Fruit fly (Drosophila melanogaster) whole organism, embryonic: ENCODE results near the gene ben.

Experiments
- Atf3 ChIP-seq: fragments of 200-800 bp; sonication (Bioruptor generic); optimal IDR thresholded peaks from 3 replicates; lab custom pipeline; 2016; ENCODE audit warnings: missing biosample characterization, missing genetic modification characterization
- CG10274 ChIP-seq: fragments of 200-800 bp; sonication (Bioruptor generic); optimal IDR thresholded peaks from 3 replicates; lab custom pipeline; 2017; ENCODE audit warnings: missing biosample characterization, mild to moderate bottlenecking, missing genetic modification characterization
- CG11093 ChIP-seq: fragments of 200-800 bp; sonication (Bioruptor generic); IDR thresholded peaks from 3 replicates; pipeline ENCODE4 v1.3.6; 2022; ENCODE audit warnings: missing biosample characterization, missing genetic modification characterization
- CG12071 ChIP-seq: fragments of 200-800 bp; sonication (Bioruptor generic); optimal IDR thresholded peaks from 3 replicates; lab custom pipeline; 2018; ENCODE audit warnings: missing biosample characterization, mild to moderate bottlenecking, missing genetic modification characterization
- CG14050 ChIP-seq: fragments of 200-800 bp; sonication (Bioruptor generic); IDR thresholded peaks from 3 replicates; pipeline ENCODE4 v1.3.6; 2022; ENCODE audit warnings: missing biosample characterization, missing genetic modification characterization
- CG15073 ChIP-seq: fragments of 200-800 bp; sonication (Bioruptor generic); optimal IDR thresholded peaks from 2 replicates; lab custom pipeline; 2016; ENCODE audit warnings: missing biosample characterization, missing genetic modification characterization
- CG17359 ChIP-seq: fragments of 200-800 bp; sonication (Bioruptor generic); optimal IDR thresholded peaks from 3 replicates; lab custom pipeline; 2018; ENCODE audit warnings: missing biosample characterization, mild to moderate bottlenecking, missing genetic modification characterization, moderate library complexity
- CG1792 ChIP-seq: fragments of 200-800 bp; sonication (Bioruptor generic); optimal IDR thresholded peaks from 2 replicates; lab custom pipeline; 2016; ENCODE audit warnings: missing biosample characterization, missing genetic modification characterization
- CG18262 ChIP-seq: fragments of 200-800 bp; optimal IDR thresholded peaks from 3 replicates; lab custom pipeline; 2019; ENCODE audit warnings: missing biosample characterization, mild to moderate bottlenecking, missing genetic modification characterization, moderate library complexity
- CG18599 ChIP-seq: fragments of 200-800 bp; sonication (Bioruptor generic); optimal IDR thresholded peaks from 3 replicates; lab custom pipeline; 2017; ENCODE audit warnings: missing biosample characterization, missing genetic modification characterization, mild to moderate bottlenecking, moderate library complexity, missing genetic modification reagents
- CG2678 ChIP-seq: fragments of 200-800 bp; sonication (Bioruptor generic); optimal IDR thresholded peaks from 3 replicates; lab custom pipeline; 2019; ENCODE audit warnings: missing biosample characterization, mild to moderate bottlenecking, missing genetic modification characterization, moderate library complexity
- CG30431 ChIP-seq: fragments of 200-800 bp; sonication (Bioruptor generic); optimal IDR thresholded peaks from 2 replicates; lab custom pipeline; 2017; ENCODE audit warnings: missing biosample characterization, missing genetic modification characterization
- CG4282 ChIP-seq: fragments of 200-800 bp; sonication (Bioruptor generic); optimal IDR thresholded peaks from 2 replicates; lab custom pipeline; 2016; ENCODE audit warnings: missing biosample characterization, missing genetic modification characterization
- CG4404 ChIP-seq: fragments of 200-800 bp; sonication (Bioruptor generic); IDR thresholded peaks from 2 replicates; pipeline ENCODE4 v1.3.6; 2022; ENCODE audit warnings: missing biosample characterization, missing genetic modification characterization
- CG4424 ChIP-seq: fragments of 200-800 bp; sonication (Bioruptor generic); optimal IDR thresholded peaks from 3 replicates; lab custom pipeline; 2016; ENCODE audit warnings: missing biosample characterization, missing genetic modification characterization
- CG5180 ChIP-seq: fragments of 200-800 bp; sonication (Bioruptor generic); optimal IDR thresholded peaks from 3 replicates; lab custom pipeline; 2017; ENCODE audit warnings: missing biosample characterization, missing genetic modification characterization, mild to moderate bottlenecking, moderate library complexity, missing genetic modification reagents
- CG6689 ChIP-seq: fragments of 200-800 bp; sonication (Bioruptor generic); IDR thresholded peaks from 2 replicates; pipeline ENCODE4 v1.3.6; 2022; ENCODE audit warnings: missing biosample characterization, missing genetic modification characterization
- CG7839 ChIP-seq: fragments of 200-800 bp; sonication (Bioruptor generic); optimal IDR thresholded peaks from 3 replicates; lab custom pipeline; 2018; ENCODE audit warnings: missing biosample characterization, mild to moderate bottlenecking, missing genetic modification characterization, moderate library complexity
- CG8924 ChIP-seq: fragments of 200-800 bp; optimal IDR thresholded peaks from 3 replicates; lab custom pipeline; 2019; ENCODE audit warnings: missing biosample characterization, mild to moderate bottlenecking, missing genetic modification characterization, moderate library complexity
- Fer1 ChIP-seq: fragments of 200-800 bp; sonication (Bioruptor generic); optimal IDR thresholded peaks from 2 replicates; lab custom pipeline; 2017; ENCODE audit warnings: missing biosample characterization, mild to moderate bottlenecking, missing genetic modification characterization
- HLH4C ChIP-seq: fragments of 200-800 bp; sonication (Bioruptor generic); IDR thresholded peaks from 3 replicates; pipeline ENCODE4 v1.3.6; 2022; ENCODE audit warnings: missing biosample characterization, missing genetic modification characterization; ENCODE audit not compliant: partially characterized antibody
- MBD-R2 ChIP-seq: fragments of 200-800 bp; sonication (Bioruptor generic); IDR thresholded peaks from 2 replicates; pipeline ENCODE4 v1.3.6; 2022; ENCODE audit warnings: missing biosample characterization, missing genetic modification characterization
- Myb ChIP-seq: fragments of 200-800 bp; sonication (Bioruptor generic); optimal IDR thresholded peaks from 2 replicates; lab custom pipeline; 2016; ENCODE audit warnings: missing biosample characterization, missing genetic modification characterization
- NC2β ChIP-seq: fragments of 200-800 bp; sonication (Bioruptor generic); optimal IDR thresholded peaks from 2 replicates; lab custom pipeline; 2016; ENCODE audit warnings: missing biosample characterization, missing genetic modification characterization
- NK7.1 ChIP-seq: fragments of 200-800 bp; sonication (Bioruptor generic); optimal IDR thresholded peaks from 3 replicates; lab custom pipeline; 2016; ENCODE audit warnings: missing biosample characterization, missing genetic modification characterization
- NfI ChIP-seq: fragments of 200-800 bp; sonication (Bioruptor generic); optimal IDR thresholded peaks from 3 replicates; lab custom pipeline; 2018; ENCODE audit warnings: missing biosample characterization, mild to moderate bottlenecking, missing genetic modification characterization, moderate library complexity
- Optix ChIP-seq: fragments of 200-800 bp; sonication (Bioruptor generic); IDR thresholded peaks from 3 replicates; pipeline ENCODE4 v1.3.6; 2022; ENCODE audit warnings: missing biosample characterization, missing genetic modification characterization
- Ptx1 ChIP-seq: fragments of 200-800 bp; sonication (Bioruptor generic); IDR thresholded peaks from 2 replicates; pipeline ENCODE4 v1.3.6; 2022; ENCODE audit warnings: missing biosample characterization, missing genetic modification characterization
- Spps ChIP-seq: fragments of 200-800 bp; sonication (Bioruptor generic); optimal IDR thresholded peaks from 2 replicates; lab custom pipeline; 2018; ENCODE audit warnings: missing biosample characterization, mild to moderate bottlenecking, missing genetic modification characterization
- Tbp ChIP-seq: fragments of >200 bp; optimal IDR thresholded peaks from 2 replicates; lab custom pipeline; 2018; ENCODE audit warnings: missing biosample characterization, missing genetic modification characterization
- al ChIP-seq: fragments of 200-800 bp; sonication (Bioruptor generic); IDR thresholded peaks from 2 replicates; pipeline ENCODE4 v1.3.6; 2022; ENCODE audit warnings: missing biosample characterization, missing genetic modification characterization
- aop ChIP-seq: fragments of 200-800 bp; sonication (Bioruptor generic); IDR thresholded peaks from 2 replicates; pipeline ENCODE4 v1.3.6; 2022; ENCODE audit warnings: missing biosample characterization, missing genetic modification characterization
- cwo ChIP-seq: fragments of 200-800 bp; sonication (Bioruptor generic); optimal IDR thresholded peaks from 3 replicates; lab custom pipeline; 2017; ENCODE audit warnings: missing biosample characterization, missing genetic modification characterization, mild to moderate bottlenecking, moderate library complexity, missing genetic modification reagents
- fd3F ChIP-seq: fragments of 200-800 bp; sonication (Bioruptor generic); optimal IDR thresholded peaks from 2 replicates; lab custom pipeline; 2018; ENCODE audit warnings: missing biosample characterization, mild to moderate bottlenecking, missing genetic modification characterization, moderate library complexity
- gem ChIP-seq: fragments of 200-800 bp; sonication (Bioruptor generic); optimal IDR thresholded peaks from 2 replicates; lab custom pipeline; 2019; ENCODE audit warnings: missing biosample characterization, mild to moderate bottlenecking, missing genetic modification characterization, moderate library complexity
- jing ChIP-seq: fragments of 200-800 bp; sonication (Bioruptor generic); optimal IDR thresholded peaks from 2 replicates; lab custom pipeline; 2018; ENCODE audit warnings: missing biosample characterization, mild to moderate bottlenecking, missing genetic modification characterization
- mirr ChIP-seq: fragments of 200-800 bp; sonication (Bioruptor generic); optimal IDR thresholded peaks from 3 replicates; lab custom pipeline; 2018; ENCODE audit warnings: missing biosample characterization, mild to moderate bottlenecking, missing genetic modification characterization
- pan ChIP-seq, 4 experiments: fragments of >200 bp in 3 of 4; fragments of 200-800 bp in 1 of 4; sonication (Bioruptor generic) in 1 of 4; optimal IDR thresholded peaks in 3 of 4; IDR thresholded peaks in 1 of 4; 2 replicates each; pipeline versions ENCODE4 v1.3.6 to Lab custom; 2017 to 2022; ENCODE audit warnings: missing biosample characterization in 2 of 4, missing genetic modification characterization in 2 of 4, mixed read lengths in 1 of 4
- row ChIP-seq: fragments of 200-800 bp; sonication (Bioruptor generic); IDR thresholded peaks from 3 replicates; pipeline ENCODE4 v1.3.6; 2022; ENCODE audit warnings: missing biosample characterization, missing genetic modification characterization
- schlank ChIP-seq: fragments of 200-800 bp; sonication (Bioruptor generic); optimal IDR thresholded peaks from 2 replicates; lab custom pipeline; 2018; ENCODE audit warnings: missing biosample characterization, mild to moderate bottlenecking, missing genetic modification characterization
- sisA ChIP-seq: fragments of 200-800 bp; sonication (Bioruptor generic); IDR thresholded peaks from 2 replicates; pipeline ENCODE4 v1.3.6; 2022; ENCODE audit warnings: missing biosample characterization, missing genetic modification characterization
- slbo ChIP-seq: fragments of 200-800 bp; sonication (Bioruptor generic); IDR thresholded peaks from 2 replicates; pipeline ENCODE4 v1.3.6; 2022; ENCODE audit warnings: missing biosample characterization, missing genetic modification characterization
- sna ChIP-seq: fragments of 200-800 bp; sonication (Bioruptor generic); IDR thresholded peaks from 2 replicates; pipeline ENCODE4 v1.3.6; 2022; ENCODE audit warnings: missing biosample characterization, missing genetic modification characterization; ENCODE audit not compliant: partially characterized antibody
- sr ChIP-seq: fragments of 200-800 bp; sonication (Bioruptor generic); IDR thresholded peaks from 3 replicates; pipeline ENCODE4 v1.3.6; 2022; ENCODE audit warnings: missing biosample characterization, missing genetic modification characterization
- tin ChIP-seq: fragments of 200-800 bp; sonication (Bioruptor generic); optimal IDR thresholded peaks from 3 replicates; lab custom pipeline; 2016; ENCODE audit warnings: missing biosample characterization, missing genetic modification characterization
- tll ChIP-seq, 2 experiments: fragments of 200-800 bp in 1 of 2; fragments of >200 bp in 1 of 2; sonication (Bioruptor generic) in 1 of 2; optimal IDR thresholded peaks; 2 replicates each; lab custom pipeline; 2017 to 2019; ENCODE audit warnings: missing biosample characterization in 2 of 2, missing genetic modification characterization in 2 of 2, mild to moderate bottlenecking in 1 of 2, moderate library complexity in 1 of 2
- toy ChIP-seq: fragments of 200-800 bp; sonication (Bioruptor generic); IDR thresholded peaks from 2 replicates; pipeline ENCODE4 v1.3.6; 2022; ENCODE audit warnings: missing biosample characterization, missing genetic modification characterization
- wor ChIP-seq: fragments of 200-800 bp; sonication (Bioruptor generic); IDR thresholded peaks from 2 replicates; pipeline ENCODE4 v1.3.6; 2022; ENCODE audit warnings: missing biosample characterization, missing genetic modification characterization

ben gene

DNA sequence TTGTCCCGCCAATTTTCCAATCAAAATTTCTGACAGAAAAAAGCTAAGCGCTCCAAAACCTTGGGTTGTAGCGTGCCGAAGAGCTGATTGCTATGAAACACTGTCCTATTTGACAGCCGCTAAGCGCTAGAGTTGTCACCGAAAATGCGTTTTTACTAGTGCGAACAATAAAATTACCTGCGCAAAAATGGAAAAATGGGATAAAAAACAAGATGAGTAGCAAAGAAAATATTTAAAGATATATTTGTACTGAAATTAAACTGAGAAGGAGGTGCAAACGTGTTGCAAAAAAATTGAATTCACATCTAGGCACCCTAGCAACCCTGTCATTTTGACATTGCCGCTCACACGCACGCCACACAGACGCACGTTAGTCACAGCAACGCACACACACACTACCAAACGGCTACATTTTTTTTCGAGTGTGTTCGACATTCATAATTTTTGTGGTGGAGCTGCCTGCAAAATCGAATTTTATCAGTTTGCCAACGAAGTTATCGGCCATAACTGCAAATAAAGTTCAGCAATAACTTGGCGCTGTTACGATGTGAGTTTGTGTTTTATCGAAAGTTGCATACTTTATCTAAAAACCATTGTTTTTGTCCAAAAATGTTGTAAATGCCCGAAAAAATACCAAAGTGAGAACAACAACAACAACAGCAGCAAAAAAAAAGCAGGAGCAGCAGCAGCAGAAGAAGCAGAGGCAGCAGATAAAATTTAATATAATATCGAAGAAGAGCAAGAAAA lies at the start of gene ben (continued):
- TF ChIP-seq pan (optimal IDR thresholded peaks at IDR 0.05; lab: Kevin White, UChicago) (no peak), pan (GFP tag; optimal IDR thresholded peaks at IDR 0.05 in 1 of 2, IDR thresholded peaks at IDR 0.05 in 1 of 2) (peak in 1 of 2 experiments; percentile 77), tll (GFP tag; optimal IDR thresholded peaks at IDR 0.05; lab: Kevin White, UChicago) (peak; percentile 73 to 91), slbo (GFP tag; lab: Robert Waterston, UW) (peak; percentile 92), MBD-R2 (GFP tag; lab: Robert Waterston, UW) (peak; percentile 73), CG15073 (GFP tag; lab: Kevin White, UChicago) (no peak), CG2678 (peak; percentile 86), aop (GFP tag; lab: Robert Waterston, UW) (no peak), CG18262 (tag; lab: Kevin White, UChicago) (peak; percentile 84), CG18599 (GFP tag; lab: Kevin White, UChicago) (peak; percentile 82), Ptx1 (GFP tag; lab: Robert Waterston, UW) (peak; percentile 87), CG5180 (peak; percentile 38), sr (no peak), Fer1 (GFP tag; lab: Kevin White, UChicago) (no peak), CG4424 (GFP tag; lab: Kevin White, UChicago) (peak; percentile 85), toy (GFP tag; lab: Robert Waterston, UW) (no peak), row (peak; percentile 98), CG4282 (GFP tag; lab: Kevin White, UChicago) (peak; percentile 67), jing (GFP tag; lab: Kevin White, UChicago) (peak; percentile 67), Optix (GFP tag; lab: Robert Waterston, UW) (peak; percentile 72), NK7.1 (GFP tag; lab: Kevin White, UChicago) (peak; percentile 47), Myb (GFP tag; lab: Kevin White, UChicago) (peak; percentile 61), CG8924 (tag; lab: Kevin White, UChicago) (peak; percentile 81), mirr (GFP tag; lab: Kevin White, UChicago) (peak; percentile 38), sna (GFP tag; lab: Robert Waterston, UW) (no peak), wor (GFP tag; lab: Robert Waterston, UW) (peak; percentile 44), Tbp (no peak), NfI (GFP tag; lab: Kevin White, UChicago) (peak; percentile 78), CG4404 (GFP tag; lab: Robert Waterston, UW) (peak; percentile 87), CG12071 (GFP tag; lab: Kevin White, UChicago) (peak; percentile 8), CG30431 (peak; percentile 86), CG6689 (GFP tag; lab: Robert Waterston, UW) (peak; percentile 86), CG7839 (tag; lab: Kevin White, UChicago) (peak; percentile 87), Atf3 (GFP tag; lab: Kevin White, UChicago) (peak; percentile 78), cwo (GFP tag; lab: Kevin White, UChicago) (peak; percentile 59), CG10274 (GFP tag; lab: Kevin White, UChicago) (peak; percentile 59), HLH4C (GFP tag; lab: Robert Waterston, UW) (no peak), fd3F (GFP tag; lab: Kevin White, UChicago) (peak; percentile 76), schlank (tag; lab: Kevin White, UChicago) (peak; percentile 51), CG1792 (GFP tag; lab: Kevin White, UChicago) (peak; percentile 39), al (peak; percentile 59), CG11093 (GFP tag; lab: Robert Waterston, UW) (peak; percentile 69; the same call in 1 of the 3 replicates), NC2β (GFP tag; lab: Kevin White, UChicago) (peak; percentile 71), CG14050 (GFP tag; lab: Robert Waterston, UW) (peak; percentile 70), CG17359 (peak; percentile 58), Spps (peak; percentile 58), gem (peak; percentile 90), tin (peak; percentile 87), sisA (GFP tag; lab: Robert Waterston, UW) (peak; percentile 83)
